Worm (Caenorhabditis elegans) whole organism, midembryonic: ENCODE measurements around the gene ser-1.

Source experiments
- flt-1 ChIP-seq: fragments of 200-800 bp; sonication (Bioruptor generic); IDR thresholded peaks from 2 replicates; pipeline ENCODE4 v1.3.6; 2022; ENCODE audit warnings: missing genetic modification characterization, missing compliant biosample characterization
- med-1 ChIP-seq: sonication (generic microtip); optimal IDR thresholded peaks from 2 replicates; lab custom pipeline; 2017; ENCODE audit warnings: missing genetic modification characterization, mild to moderate bottlenecking, missing compliant biosample characterization, antibody characterized with exemption, missing genetic modification reagents; ENCODE audit not compliant: insufficient read depth
- ztf-29 ChIP-seq: fragments of 200-800 bp; sonication (Bioruptor generic); IDR thresholded peaks from 2 replicates; pipeline ENCODE4 v1.3.6; 2022; ENCODE audit warnings: missing genetic modification reagents, missing genetic modification characterization, missing compliant biosample characterization

- TF ChIP-seq med-1 (GFP tag; lab: Kevin White, UChicago): no peak
- TF ChIP-seq flt-1 (GFP tag; lab: Robert Waterston, UW): no peak
- no peak for TF ChIP-seq ztf-29 (GFP tag; lab: Robert Waterston, UW)
Measured at ce11 chrX:16631847-16632246, 52.3 kb downstream of the ser-1 start.
